Worm (Caenorhabditis elegans): Measurements from ENCODE around the gene spig-4.
A peak's percentile ranks its signal among the peaks of the same experiment; 100 is the strongest.

spig-4 gene

ce11 chrV:14347234-14347826 is 40.7 kb upstream of the spig-4 start, which contains the start of gene cept-2 (continued):
- TF ChIP-seq sdz-38 (tag; optimal IDR thresholded peaks at IDR 0.05) (no peak), nhr-27 (tag; optimal IDR thresholded peaks at IDR 0.05) (no peak), ztf-26 (tag; optimal IDR thresholded peaks at IDR 0.05) (no peak), F39B2.1 (GFP tag; IDR thresholded peaks at IDR 0.05) (no peak), die-1 (tag; optimal IDR thresholded peaks at IDR 0.05) (no peak), mes-4 (tag; optimal IDR thresholded peaks at IDR 0.05) (no peak), K11D2.4 (GFP tag; IDR thresholded peaks at IDR 0.05) (peak; percentile 75; the same call in 1 of the 2 replicates), bed-1 (GFP tag; IDR thresholded peaks at IDR 0.05) (no peak), nfyb-1 (GFP tag; IDR thresholded peaks at IDR 0.05) (peak; percentile 67), lag-1 (GFP tag; IDR thresholded peaks at IDR 0.05) (no peak), ama-1 (optimal IDR thresholded peaks at IDR 0.05) (no peak), ama-1 (GFP tag; optimal IDR thresholded peaks at IDR 0.05) (no peak), ztf-18 (tag; optimal IDR thresholded peaks at IDR 0.05) (peak; percentile 80), lin-40 (tag; optimal IDR thresholded peaks at IDR 0.05) (no peak), athp-1 (tag; optimal IDR thresholded peaks at IDR 0.05) (peak; percentile 41), ceh-79 (tag; optimal IDR thresholded peaks at IDR 0.05) (no peak), hlh-26 (GFP tag; conservative IDR thresholded peaks at IDR 0.05) (no peak), cebp-1 (GFP tag; IDR thresholded peaks at IDR 0.05) (0 out of 2 replicates have a peak, but pooled peaks have one; percentile 34), cebp-1 (tag; optimal IDR thresholded peaks at IDR 0.05) (no peak), T26A5.8 (tag; optimal IDR thresholded peaks at IDR 0.05) (no peak), nhr-80 (tag; optimal IDR thresholded peaks at IDR 0.05) (peak; percentile 54), nfya-2 (GFP tag; IDR thresholded peaks at IDR 0.05) (no peak), dpff-1 (tag; optimal IDR thresholded peaks at IDR 0.05) (no peak), unc-130 (GFP tag; optimal IDR thresholded peaks at IDR 0.05) (no peak), rcor-1 (GFP tag; IDR thresholded peaks at IDR 0.05) (peak; percentile 69), aptf-2 (GFP tag; conservative IDR thresholded peaks at IDR 0.05) (no peak), rpc-1 (optimal IDR thresholded peaks at IDR 0.05) (peak; percentile 39), rpc-1 (tag; optimal IDR thresholded peaks at IDR 0.05) (peak; percentile 2), F22D6.2 (tag; optimal IDR thresholded peaks at IDR 0.05) (no peak), chd-7 (tag; optimal IDR thresholded peaks at IDR 0.05) (no peak), him-1 (tag; optimal IDR thresholded peaks at IDR 0.05) (peak; percentile 36), F10E7.11 (tag; optimal IDR thresholded peaks at IDR 0.05) (no peak), akir-1 (GFP tag; optimal IDR thresholded peaks at IDR 0.05) (peak; percentile 24), gei-17 (GFP tag; optimal IDR thresholded peaks at IDR 0.05) (no peak), ZK185.1 (tag; optimal IDR thresholded peaks at IDR 0.05; ENCODE audit: poor library complexity, severe bottlenecking) (peak; percentile 95), nhr-90 (tag; optimal IDR thresholded peaks at IDR 0.05) (no peak), D2030.7 (GFP tag; IDR thresholded peaks at IDR 0.05) (peak; percentile 27; the same call in 1 of the 2 replicates), ets-4 (GFP tag; optimal IDR thresholded peaks at IDR 0.05) (no peak), K12H6.12 (tag; optimal IDR thresholded peaks at IDR 0.05) (peak; percentile 88), attf-3 (GFP tag; conservative IDR thresholded peaks at IDR 0.05) (peak; percentile 69), Y53G8AR.9 (GFP tag; conservative IDR thresholded peaks at IDR 0.05) (no peak), snpc-1.1 (tag; optimal IDR thresholded peaks at IDR 0.05; ENCODE audit: insufficient read depth) (peak; percentile 45), ztf-22 (GFP tag; optimal IDR thresholded peaks at IDR 0.05) (no peak), fkh-3 (tag; optimal IDR thresholded peaks at IDR 0.05) (no peak), hrde-1 (tag; optimal IDR thresholded peaks at IDR 0.05; ENCODE audit: borderline replicate concordance) (no peak), F52B5.7 (tag; optimal IDR thresholded peaks at IDR 0.05) (no peak), F33H1.4 (GFP tag; IDR thresholded peaks at IDR 0.05) (peak; percentile 55), F55B11.4 (tag; optimal IDR thresholded peaks at IDR 0.05; ENCODE audit: borderline replicate concordance, insufficient read depth) (no peak), lin-26 (GFP tag; IDR thresholded peaks at IDR 0.05) (no peak), hlh-12 (tag; optimal IDR thresholded peaks at IDR 0.05) (no peak)

Measured in whole organism, young adult.